Worm (Caenorhabditis elegans): ENCODE results near the gene F21D9.1.
"Not testable (repeated sequence)": the region's sequence is repeated elsewhere in the genome, so short reads cannot be mapped to it uniquely, and the experiment has no call there.

The F21D9.1 gene

ce11 chrV:19264148-19264547, at the start of gene F21D9.1:
Gene F21D9.1 (plus strand): TSS chrV:19264448.
- TF ChIP-seq nhr-28, blmp-1, cnd-1 (tag; optimal IDR thresholded peaks at IDR 0.05): not testable (repeated sequence)

- no peak for TF ChIP-seq mab-5 (tag; optimal IDR thresholded peaks at IDR 0.05)
- TF ChIP-seq nhr-12 (tag; optimal IDR thresholded peaks at IDR 0.05): no peak
- no peak for TF ChIP-seq sem-2 (GFP tag; optimal IDR thresholded peaks at IDR 0.05)
- TF ChIP-seq zip-8 (tag; optimal IDR thresholded peaks at IDR 0.05): no peak
- no peak for TF ChIP-seq unc-39 (tag; optimal IDR thresholded peaks at IDR 0.05)
- TF ChIP-seq elt-3 (tag; optimal IDR thresholded peaks at IDR 0.05): no peak
- TF ChIP-seq hlh-1 (tag; optimal IDR thresholded peaks at IDR 0.05): no peak
- TF ChIP-seq ces-1 (GFP tag; optimal IDR thresholded peaks at IDR 0.05): no peak
- TF ChIP-seq M03D4.4 (tag; optimal IDR thresholded peaks at IDR 0.05): no peak
- no peak for TF ChIP-seq lin-13 (tag; optimal IDR thresholded peaks at IDR 0.05)
- no peak for TF ChIP-seq unc-120 (tag; optimal IDR thresholded peaks at IDR 0.05; ENCODE audit: poor library complexity, severe bottlenecking)
- no peak for TF ChIP-seq nhr-76 (tag; optimal IDR thresholded peaks at IDR 0.05)
- TF ChIP-seq drap-1 (GFP tag; optimal IDR thresholded peaks at IDR 0.05): no peak
These were observed 47.1 kb upstream of the F21D9.1 start, which contains the start of gene srr-2 for ce11 chrV:19217104-19217503. Gene srr-2 (minus strand): TSS chrV:19217176.

ce11 chrV:19217675-19218074, 46.6 kb upstream of the F21D9.1 start, which contains the start of gene oac-49:
Gene oac-49 (plus strand): TSS chrV:19217975.
- no peak for TF ChIP-seq hlh-1 (tag; optimal IDR thresholded peaks at IDR 0.05)
- no peak for TF ChIP-seq ces-1 (GFP tag; optimal IDR thresholded peaks at IDR 0.05)
- TF ChIP-seq unc-120 (tag; optimal IDR thresholded peaks at IDR 0.05; ENCODE audit: poor library complexity, severe bottlenecking): no peak
- TF ChIP-seq unc-62 (GFP tag; optimal IDR thresholded peaks at IDR 0.05): no peak
- TF ChIP-seq nhr-237 (tag; optimal IDR thresholded peaks at IDR 0.05): no peak
- TF ChIP-seq mep-1 (tag; optimal IDR thresholded peaks at IDR 0.05): no peak
- TF ChIP-seq flh-1 (GFP tag; optimal IDR thresholded peaks at IDR 0.05): no peak
- no peak for TF ChIP-seq bed-3 (GFP tag; optimal IDR thresholded peaks at IDR 0.05)
- no peak for TF ChIP-seq ztf-11 (tag; optimal IDR thresholded peaks at IDR 0.05)
- TF ChIP-seq zip-8 (tag; optimal IDR thresholded peaks at IDR 0.05): no peak
- TF ChIP-seq nhr-2 (tag; optimal IDR thresholded peaks at IDR 0.05): no peak
- no peak for TF ChIP-seq nhr-28 (tag; optimal IDR thresholded peaks at IDR 0.05)

- TF ChIP-seq snpc-4 (tag; optimal IDR thresholded peaks at IDR 0.05): no peak
- TF ChIP-seq nhr-28 (tag; optimal IDR thresholded peaks at IDR 0.05): no peak
- no peak for TF ChIP-seq mls-2 (tag; optimal IDR thresholded peaks at IDR 0.05)
- TF ChIP-seq lin-13 (tag; optimal IDR thresholded peaks at IDR 0.05): no peak
- no peak for TF ChIP-seq lin-32 (GFP tag; optimal IDR thresholded peaks at IDR 0.05)
- no peak for TF ChIP-seq flh-1 (GFP tag; optimal IDR thresholded peaks at IDR 0.05)
- TF ChIP-seq ceh-83 (GFP tag; optimal IDR thresholded peaks at IDR 0.05): no peak
- TF ChIP-seq nhr-237 (tag; optimal IDR thresholded peaks at IDR 0.05): no peak
- TF ChIP-seq sptf-1 (tag; optimal IDR thresholded peaks at IDR 0.05): no peak
- no peak for TF ChIP-seq pha-4 (tag; optimal IDR thresholded peaks at IDR 0.05)
- no peak for TF ChIP-seq elt-1 (tag; optimal IDR thresholded peaks at IDR 0.05; ENCODE audit: borderline replicate concordance, insufficient read depth)
- no peak for TF ChIP-seq unc-120 (tag; optimal IDR thresholded peaks at IDR 0.05; ENCODE audit: poor library complexity, severe bottlenecking)
- TF ChIP-seq drap-1 (GFP tag; optimal IDR thresholded peaks at IDR 0.05): no peak
- TF ChIP-seq zip-8 (tag; optimal IDR thresholded peaks at IDR 0.05): no peak
- TF ChIP-seq ces-1 (GFP tag; optimal IDR thresholded peaks at IDR 0.05): no peak
- TF ChIP-seq sem-2 (GFP tag; optimal IDR thresholded peaks at IDR 0.05): no peak
These were observed 33.8 kb upstream of the F21D9.1 start, which contains the start of gene sqst-3 for ce11 chrV:19230413-19230812. Gene sqst-3 (plus strand): TSS chrV:19230782.

ce11 chrV:19231167-19231566, 33.1 kb upstream of the F21D9.1 start:
- TF ChIP-seq ham-2 (GFP tag; optimal IDR thresholded peaks at IDR 0.05): peak; percentile 51
- TF ChIP-seq unc-39 (tag; optimal IDR thresholded peaks at IDR 0.05): peak; percentile 3
- no peak for TF ChIP-seq bed-3 (GFP tag; optimal IDR thresholded peaks at IDR 0.05)
- no peak for TF ChIP-seq ztf-11 (tag; optimal IDR thresholded peaks at IDR 0.05)

All from whole organism, mixed stage, embryonic.